Worm (Caenorhabditis elegans): ENCODE data around the gene C17G1.5.

Gene C17G1.5

DNA sequence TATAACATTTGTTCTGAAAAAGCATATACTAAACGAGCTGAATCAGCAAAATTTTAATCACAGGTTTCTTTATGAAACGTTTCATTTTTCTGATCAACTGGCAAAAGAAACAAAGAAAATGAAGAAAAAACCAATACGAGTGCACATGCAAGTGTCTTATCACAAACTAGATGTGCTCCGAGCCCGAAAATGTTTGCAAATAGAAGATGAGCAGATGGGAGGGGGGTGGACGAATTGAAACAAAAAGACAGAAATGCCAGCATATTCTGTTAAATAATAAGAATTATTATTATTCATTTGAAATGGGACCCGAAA lies 4.6 kb upstream of the C17G1.5 start:
- TF ChIP-seq nhr-80 (tag; optimal IDR thresholded peaks at IDR 0.05) (peak; percentile 31), ama-1 (optimal IDR thresholded peaks at IDR 0.05) (no peak), ama-1 (GFP tag; optimal IDR thresholded peaks at IDR 0.05) (no peak)

DNA sequence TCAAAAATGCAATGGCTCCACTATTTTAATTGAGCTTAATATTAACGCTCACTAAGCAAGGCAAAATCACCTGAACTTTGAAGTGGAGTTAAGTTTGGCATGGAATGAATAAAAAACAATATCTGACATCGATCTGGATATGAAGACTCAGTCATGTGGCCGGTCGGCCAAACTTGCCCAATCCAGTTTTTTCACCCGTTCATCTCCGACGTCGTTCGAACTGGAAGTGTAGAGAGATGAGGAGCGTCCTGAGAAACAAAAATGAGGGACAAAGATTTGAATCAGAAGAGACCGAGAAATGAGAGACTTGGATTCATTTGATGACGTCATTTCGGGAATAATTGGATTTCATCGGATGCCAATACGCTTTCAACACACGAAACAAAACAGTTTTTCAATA lies 511 bp upstream of the C17G1.5 start:
- TF ChIP-seq die-1 (tag; optimal IDR thresholded peaks at IDR 0.05) (no peak), rec-8 (tag; optimal IDR thresholded peaks at IDR 0.05) (no peak), zim-3 (tag; optimal IDR thresholded peaks at IDR 0.05) (no peak), sdz-38 (tag; optimal IDR thresholded peaks at IDR 0.05) (no peak), lin-54 (GFP tag; optimal IDR thresholded peaks at IDR 0.05) (no peak)

DNA sequence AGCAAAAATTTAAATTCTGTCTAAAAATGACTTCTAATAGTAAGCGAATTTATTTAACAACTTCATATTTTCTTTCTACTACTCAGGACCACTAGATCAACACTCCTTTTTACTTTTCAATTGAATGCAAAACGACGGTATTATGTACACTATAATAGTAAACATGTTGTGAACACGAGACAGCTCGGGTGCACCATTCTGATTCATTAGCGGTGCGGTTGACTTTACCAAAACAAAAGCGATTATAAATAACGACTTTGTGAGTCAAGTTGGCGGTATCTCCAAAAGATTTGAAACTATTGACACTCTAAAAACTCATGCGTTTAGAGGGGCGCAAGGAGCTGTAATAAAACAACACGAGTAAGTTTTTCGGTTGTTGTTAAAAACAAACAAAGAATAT lies 1.9 kb downstream of the C17G1.5 start:
- TF ChIP-seq F37B4.10 (GFP tag; IDR thresholded peaks at IDR 0.05) (no peak), unc-62 (GFP tag; optimal IDR thresholded peaks at IDR 0.05) (no peak)

DNA sequence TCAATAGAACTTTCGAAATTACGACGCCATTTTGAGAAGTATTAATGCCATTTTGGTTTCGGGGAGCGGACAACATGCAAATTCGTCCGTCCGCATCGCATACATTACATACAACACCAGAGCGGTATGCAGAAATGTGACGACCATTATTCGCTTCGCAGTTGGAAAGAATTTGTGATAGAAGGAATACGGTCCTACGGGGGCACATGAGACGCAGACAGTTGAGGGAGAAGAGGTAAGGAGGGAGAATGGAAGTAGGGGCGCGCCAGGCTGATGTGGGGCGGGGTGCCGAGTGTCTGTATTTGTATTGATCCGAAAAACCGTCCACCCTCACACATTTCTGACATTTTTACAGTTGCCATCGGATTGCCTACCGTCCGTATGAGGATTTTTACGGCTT lies 2.8 kb downstream of the C17G1.5 start:
- TF ChIP-seq akir-1 (GFP tag; optimal IDR thresholded peaks at IDR 0.05) (no peak), aptf-3 (GFP tag; IDR thresholded peaks at IDR 0.05) (no peak), Y67H2A.10 (GFP tag; conservative IDR thresholded peaks at IDR 0.05) (no peak), ets-4 (GFP tag; optimal IDR thresholded peaks at IDR 0.05) (no peak), ekl-4 (GFP tag; IDR thresholded peaks at IDR 0.05) (0 out of 2 replicates have a peak, but pooled peaks have one; percentile 19), F57A8.1 (GFP tag; optimal IDR thresholded peaks at IDR 0.05) (no peak), hmg-1.2 (GFP tag; IDR thresholded peaks at IDR 0.05) (peak; percentile 16; the same call in 1 of the 2 replicates), ztf-26 (tag; optimal IDR thresholded peaks at IDR 0.05) (no peak), F39B2.1 (GFP tag; IDR thresholded peaks at IDR 0.05) (no peak), ceh-100 (GFP tag; IDR thresholded peaks at IDR 0.05) (no peak), T07F8.4 (tag; optimal IDR thresholded peaks at IDR 0.05) (no peak), snpc-4 (GFP tag; optimal IDR thresholded peaks at IDR 0.05) (no peak), snpc-4 (tag; optimal IDR thresholded peaks at IDR 0.05) (no peak), attf-5 (GFP tag; optimal IDR thresholded peaks at IDR 0.05) (no peak), nhr-179 (tag; optimal IDR thresholded peaks at IDR 0.05) (no peak), C06A6.2 (GFP tag; conservative IDR thresholded peaks at IDR 0.05) (no peak), nfya-1 (tag; optimal IDR thresholded peaks at IDR 0.05; ENCODE audit: borderline replicate concordance, insufficient read depth) (no peak)

DNA sequence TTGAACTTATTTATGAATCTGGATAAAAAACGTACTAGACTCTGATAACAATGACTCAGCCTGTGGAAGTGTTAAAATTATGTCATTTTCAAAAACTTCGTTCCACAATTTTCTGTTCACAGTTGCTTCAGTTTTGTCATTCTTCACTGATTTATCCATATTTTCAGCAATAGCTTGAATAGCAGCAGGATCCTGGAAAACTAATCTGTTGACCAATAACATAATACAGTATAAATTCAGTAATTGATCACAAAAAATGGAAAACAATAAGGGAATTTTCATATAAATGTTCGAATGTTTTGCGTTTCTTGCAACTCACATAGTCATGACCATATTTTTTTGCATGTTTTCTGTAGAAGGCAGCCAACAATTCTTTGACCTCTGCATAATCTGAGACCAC lies 9.9 kb downstream of the C17G1.5 start:
- TF ChIP-seq atf-7 (tag; optimal IDR thresholded peaks at IDR 0.05) (no peak), unc-62 (GFP tag; optimal IDR thresholded peaks at IDR 0.05) (no peak), rpc-1 (optimal IDR thresholded peaks at IDR 0.05) (no peak), rpc-1 (tag; optimal IDR thresholded peaks at IDR 0.05) (no peak), ccch-3 (GFP tag; optimal IDR thresholded peaks at IDR 0.05) (no peak), let-607 (tag; optimal IDR thresholded peaks at IDR 0.05) (no peak), F49E8.2 (tag; optimal IDR thresholded peaks at IDR 0.05; ENCODE audit: insufficient read depth) (no peak), lsl-1 (GFP tag; optimal IDR thresholded peaks at IDR 0.05) (no peak), madf-10 (tag; optimal IDR thresholded peaks at IDR 0.05) (no peak), him-1 (tag; optimal IDR thresholded peaks at IDR 0.05) (no peak), mes-4 (tag; optimal IDR thresholded peaks at IDR 0.05) (no peak), D2030.7 (GFP tag; IDR thresholded peaks at IDR 0.05) (no peak), Y79H2A.3 (GFP tag; conservative IDR thresholded peaks at IDR 0.05) (no peak), K11D2.4 (GFP tag; IDR thresholded peaks at IDR 0.05) (no peak), F10E7.11 (tag; optimal IDR thresholded peaks at IDR 0.05) (no peak), ceh-91 (GFP tag; IDR thresholded peaks at IDR 0.05) (no peak)

Data from whole organism, young adult.